Fruit fly (Drosophila melanogaster) whole organism: ENCODE data around the gene CG33985.

ENCODE experiments used
- CG8478 ChIP-seq: fragments of >200 bp; optimal IDR thresholded peaks from 2 replicates; lab custom pipeline; 2018; ENCODE audit warnings: inconsistent platforms
- Dll ChIP-seq: fragments of >200 bp; optimal IDR thresholded peaks from 2 replicates; lab custom pipeline; 2017
- EcR ChIP-seq, 2 experiments: fragments of >200 bp; optimal IDR thresholded peaks; 2 replicates each; lab custom pipeline; 2017; ENCODE audit warnings: missing biosample characterization in 2 of 2, missing genetic modification characterization in 2 of 2, missing genetic modification reagents in 2 of 2
- pan ChIP-seq: fragments of >200 bp; optimal IDR thresholded peaks from 2 replicates; lab custom pipeline; 2017
- psq ChIP-seq: fragments of >200 bp; optimal IDR thresholded peaks from 2 replicates; lab custom pipeline; 2017
- usp ChIP-seq: fragments of >200 bp; optimal IDR thresholded peaks from 2 replicates; lab custom pipeline; 2017; ENCODE audit warnings: missing biosample characterization, missing genetic modification characterization, mixed read lengths

The CG33985 gene

dm6 chr3L:15523806-15524346, 2.7 kb downstream of the CG33985 start, which contains the start of gene CG7945:
CG7945 (minus strand) TSS chr3L:15524137.
- no peak for TF ChIP-seq EcR (GFP tag; optimal IDR thresholded peaks at IDR 0.05; lab: Kevin White, UChicago)
- no peak for TF ChIP-seq Dll (lab: Kevin White, UChicago)
- no peak for TF ChIP-seq psq
- no peak for TF ChIP-seq pan (lab: Kevin White, UChicago)
- TF ChIP-seq usp (GFP tag; lab: Kevin White, UChicago): no peak
- TF ChIP-seq CG8478 (lab: Kevin White, UChicago): no peak

- TF ChIP-seq usp (GFP tag; lab: Kevin White, UChicago) (no peak), EcR (GFP tag; optimal IDR thresholded peaks at IDR 0.05; lab: Kevin White, UChicago) (no peak), Dll (lab: Kevin White, UChicago) (no peak), pan (lab: Kevin White, UChicago) (no peak), CG8478 (lab: Kevin White, UChicago) (no peak), psq (no peak)
Observed at dm6 chr3L:15520320-15520719, 6.3 kb downstream of the CG33985 start, which contains the start of gene yellow-k. yellow-k (plus strand) TSS chr3L:15520620.

- TF ChIP-seq EcR (GFP tag; optimal IDR thresholded peaks at IDR 0.05; lab: Kevin White, UChicago) (no peak), pan (lab: Kevin White, UChicago) (no peak), Dll (lab: Kevin White, UChicago) (no peak), CG8478 (lab: Kevin White, UChicago) (no peak), usp (GFP tag; lab: Kevin White, UChicago) (no peak), psq (no peak)
Observed at dm6 chr3L:15519920-15520319, 6.7 kb downstream of the CG33985 start.

dm6 chr3L:15519492-15519891, 7.1 kb downstream of the CG33985 start, which contains the start of gene mex1:
mex1 (minus strand) TSS chr3L:15519592.
- TF ChIP-seq EcR (GFP tag; optimal IDR thresholded peaks at IDR 0.05; lab: Kevin White, UChicago) (no peak), psq (no peak), Dll (lab: Kevin White, UChicago) (no peak), pan (lab: Kevin White, UChicago) (no peak), usp (GFP tag; lab: Kevin White, UChicago) (no peak), CG8478 (lab: Kevin White, UChicago) (no peak)

dm6 chr3L:15518344-15518743, 8.3 kb downstream of the CG33985 start:
- TF ChIP-seq CG8478 (lab: Kevin White, UChicago) (no peak), pan (lab: Kevin White, UChicago) (no peak), EcR (GFP tag; optimal IDR thresholded peaks at IDR 0.05; lab: Kevin White, UChicago) (no peak), psq (no peak), Dll (lab: Kevin White, UChicago) (no peak), usp (GFP tag; lab: Kevin White, UChicago) (no peak)

dm6 chr3L:15517508-15517907, 9.1 kb downstream of the CG33985 start:
- TF ChIP-seq EcR (GFP tag; optimal IDR thresholded peaks at IDR 0.05; lab: Kevin White, UChicago) (no peak), psq (no peak), pan (lab: Kevin White, UChicago) (no peak), usp (GFP tag; lab: Kevin White, UChicago) (no peak)

dm6 chr3L:15516956-15517355, 9.7 kb downstream of the CG33985 start, which contains the start of gene CG13454:
CG13454 (minus strand) TSS chr3L:15517056.
- no peak for TF ChIP-seq Dll (lab: Kevin White, UChicago)
- no peak for TF ChIP-seq usp (GFP tag; lab: Kevin White, UChicago)
- TF ChIP-seq psq: no peak
- no peak for TF ChIP-seq pan (lab: Kevin White, UChicago)
- TF ChIP-seq CG8478 (lab: Kevin White, UChicago): no peak
- TF ChIP-seq EcR (GFP tag; optimal IDR thresholded peaks at IDR 0.05; lab: Kevin White, UChicago): no peak

dm6 chr3L:15516440-15516839, 10.2 kb downstream of the CG33985 start:
- TF ChIP-seq psq: no peak
- TF ChIP-seq usp (GFP tag; lab: Kevin White, UChicago): no peak
- no peak for TF ChIP-seq pan (lab: Kevin White, UChicago)
- TF ChIP-seq CG8478 (lab: Kevin White, UChicago): no peak
- TF ChIP-seq Dll (lab: Kevin White, UChicago): no peak
- TF ChIP-seq EcR (GFP tag; optimal IDR thresholded peaks at IDR 0.05; lab: Kevin White, UChicago): no peak

- TF ChIP-seq psq: no peak
- no peak for TF ChIP-seq usp (GFP tag; lab: Kevin White, UChicago)
Observed at dm6 chr3L:15514814-15515495, 11.7 kb downstream of the CG33985 start.

- TF ChIP-seq CG8478 (lab: Kevin White, UChicago) (no peak), EcR (GFP tag; optimal IDR thresholded peaks at IDR 0.05; lab: Kevin White, UChicago) (no peak), pan (lab: Kevin White, UChicago) (no peak), Dll (lab: Kevin White, UChicago) (no peak), psq (no peak), usp (GFP tag; lab: Kevin White, UChicago) (no peak)
Observed at dm6 chr3L:15514405-15514804, 12.2 kb downstream of the CG33985 start.

dm6 chr3L:15513726-15514125, 12.9 kb downstream of the CG33985 start:
- no peak for TF ChIP-seq psq

- TF ChIP-seq EcR (GFP tag; optimal IDR thresholded peaks at IDR 0.05; lab: Kevin White, UChicago) (no peak), psq (no peak), CG8478 (lab: Kevin White, UChicago) (no peak)
Observed at dm6 chr3L:15513264-15513663, 13.3 kb downstream of the CG33985 start.
